Fruit fly (Drosophila melanogaster): ENCODE measurements around the gene PH4alphaSG1.

PH4alphaSG1 gene

dm6 chr3R:30501174-30501573 lies 4.3 kb downstream of the PH4alphaSG1 start (continued):
- TF ChIP-seq dmrt11E (tag; optimal IDR thresholded peaks at IDR 0.05) (peak; percentile 48), dimm (GFP tag; IDR thresholded peaks at IDR 0.05) (no peak), CG15479 (GFP tag; optimal IDR thresholded peaks at IDR 0.05) (no peak), CG14860 (GFP tag; IDR thresholded peaks at IDR 0.05; ENCODE audit: partially characterized antibody) (no peak), HLH4C (GFP tag; IDR thresholded peaks at IDR 0.05; ENCODE audit: partially characterized antibody) (no peak), CG10543 (GFP tag; optimal IDR thresholded peaks at IDR 0.05) (no peak), nmo (GFP tag; optimal IDR thresholded peaks at IDR 0.05) (peak; percentile 42), tx (GFP tag; optimal IDR thresholded peaks at IDR 0.05) (no peak), CG2875 (GFP tag; optimal IDR thresholded peaks at IDR 0.05) (no peak), ranshi (GFP tag; IDR thresholded peaks at IDR 0.05) (no peak), twi (tag; optimal IDR thresholded peaks at IDR 0.05) (no peak), az2 (GFP tag; optimal IDR thresholded peaks at IDR 0.05) (peak; percentile 37), sr (GFP tag; IDR thresholded peaks at IDR 0.05) (no peak), CG18476 (GFP tag; optimal IDR thresholded peaks at IDR 0.05) (no peak), CG30431 (GFP tag; optimal IDR thresholded peaks at IDR 0.05) (peak; percentile 41), Ets65A (GFP tag) (peak; percentile 93), jing (GFP tag; optimal IDR thresholded peaks at IDR 0.05) (peak; percentile 21), repo (GFP tag; optimal IDR thresholded peaks at IDR 0.05) (no peak), salm (tag; optimal IDR thresholded peaks at IDR 0.05) (no peak), Eip74EF (GFP tag; optimal IDR thresholded peaks at IDR 0.05) (no peak), CG12769 (tag; optimal IDR thresholded peaks at IDR 0.05) (peak; percentile 11), CG2129 (GFP tag; IDR thresholded peaks at IDR 0.05; ENCODE audit: partially characterized antibody) (no peak), HmgD (GFP tag; optimal IDR thresholded peaks at IDR 0.05) (no peak), psq (GFP tag; optimal IDR thresholded peaks at IDR 0.05) (no peak), jumu (GFP tag; optimal IDR thresholded peaks at IDR 0.05) (peak; percentile 11), pb (GFP tag; optimal IDR thresholded peaks at IDR 0.05) (no peak), CG16863 (GFP tag; optimal IDR thresholded peaks at IDR 0.05) (peak; percentile 16), Myb (GFP tag; optimal IDR thresholded peaks at IDR 0.05) (peak; percentile 1), CG4404 (GFP tag; IDR thresholded peaks at IDR 0.05) (peak; percentile 53; the same call in 1 of the 2 replicates), Hr3 (GFP tag; optimal IDR thresholded peaks at IDR 0.05) (no peak), Fer2 (tag; optimal IDR thresholded peaks at IDR 0.05) (no peak), btn (GFP tag; optimal IDR thresholded peaks at IDR 0.05) (no peak), CG42726 (GFP tag; IDR thresholded peaks at IDR 0.05; ENCODE audit: partially characterized antibody) (no peak), CG12299 (tag; optimal IDR thresholded peaks at IDR 0.05) (no peak), Taf1 (GFP tag; IDR thresholded peaks at IDR 0.05) (no peak), Sox102F (GFP tag; optimal IDR thresholded peaks at IDR 0.05) (peak; percentile 54), Hmx (GFP tag; optimal IDR thresholded peaks at IDR 0.05) (no peak), lab (GFP tag; optimal IDR thresholded peaks at IDR 0.05) (no peak), CG11504 (tag; optimal IDR thresholded peaks at IDR 0.05) (no peak), fu2 (GFP tag; optimal IDR thresholded peaks at IDR 0.05) (no peak), ro (GFP tag; IDR thresholded peaks at IDR 0.05) (no peak), scrt (GFP tag; optimal IDR thresholded peaks at IDR 0.05) (no peak), sisA (GFP tag; IDR thresholded peaks at IDR 0.05) (peak; percentile 50), ERR (GFP tag; optimal IDR thresholded peaks at IDR 0.05) (no peak), lbe (GFP tag; optimal IDR thresholded peaks at IDR 0.05) (no peak), corto (GFP tag; optimal IDR thresholded peaks at IDR 0.05) (no peak), CG10274 (GFP tag; optimal IDR thresholded peaks at IDR 0.05) (no peak), hbn (GFP tag; IDR thresholded peaks at IDR 0.05; ENCODE audit: partially characterized antibody) (no peak), phol (tag; optimal IDR thresholded peaks at IDR 0.05) (no peak), CG13894 (tag; optimal IDR thresholded peaks at IDR 0.05) (no peak), gsb (GFP tag; IDR thresholded peaks at IDR 0.05) (no peak)
